Worm (Caenorhabditis elegans) whole organism, mixed stage, embryonic: ENCODE data around the gene H06H21.8.

Source experiments
- ceh-39 ChIP-seq: fragments of 150-350 bp; optimal IDR thresholded peaks from 2 replicates; lab custom pipeline; 2014; ENCODE audit warnings: missing biosample characterization, missing genetic modification characterization
- ces-1 ChIP-seq: fragments of 150-350 bp; optimal IDR thresholded peaks from 2 replicates; lab custom pipeline; 2014; ENCODE audit warnings: missing biosample characterization, missing genetic modification reagents, missing genetic modification characterization
- elt-1 ChIP-seq: sonication (generic microtip); optimal IDR thresholded peaks from 2 replicates; lab custom pipeline; 2017; ENCODE audit warnings: missing genetic modification characterization, mild to moderate bottlenecking, missing compliant biosample characterization, antibody characterized with exemption, moderate library complexity, borderline replicate concordance; ENCODE audit not compliant: insufficient read depth
- elt-3 ChIP-seq: fragments of 150-350 bp; optimal IDR thresholded peaks from 2 replicates; lab custom pipeline; 2014; ENCODE audit warnings: missing biosample characterization, missing genetic modification characterization
- flh-1 ChIP-seq: fragments of 200-800 bp; sonication (Bioruptor generic); optimal IDR thresholded peaks from 2 replicates; lab custom pipeline; 2018; ENCODE audit warnings: mild to moderate bottlenecking, missing genetic modification characterization, moderate library complexity, missing compliant biosample characterization
- lin-13 ChIP-seq: fragments of 150-350 bp; optimal IDR thresholded peaks from 2 replicates; lab custom pipeline; 2014; ENCODE audit warnings: missing biosample characterization, missing genetic modification characterization
- mab-5 ChIP-seq: fragments of 150-350 bp; optimal IDR thresholded peaks from 2 replicates; lab custom pipeline; 2014; ENCODE audit warnings: missing biosample characterization, missing genetic modification characterization
- nhr-12 ChIP-seq: fragments of 150-350 bp; optimal IDR thresholded peaks from 2 replicates; lab custom pipeline; 2014; ENCODE audit warnings: missing biosample characterization, missing genetic modification characterization
- pha-4 ChIP-seq: fragments of 150-350 bp; optimal IDR thresholded peaks from 2 replicates; lab custom pipeline; 2018; ENCODE audit warnings: missing biosample characterization, missing genetic modification reagents, missing genetic modification characterization
- sptf-1 ChIP-seq: sonication (generic microtip); optimal IDR thresholded peaks from 2 replicates; lab custom pipeline; 2017; ENCODE audit warnings: mild to moderate bottlenecking, missing genetic modification characterization, moderate library complexity, missing compliant biosample characterization
- unc-62 ChIP-seq: fragments of 150-350 bp; optimal IDR thresholded peaks from 2 replicates; lab custom pipeline; 2014; ENCODE audit warnings: missing biosample characterization, missing genetic modification reagents, missing genetic modification characterization
- ztf-11 ChIP-seq: fragments of 150-350 bp; optimal IDR thresholded peaks from 2 replicates; lab custom pipeline; 2014; ENCODE audit warnings: missing biosample characterization, missing genetic modification characterization

ce11 chrIV:4821843-4822242 lies 912 bp upstream of the H06H21.8 start:
- TF ChIP-seq flh-1 (GFP tag; lab: Kevin White, UChicago) (no peak), ztf-11 (no peak), elt-1 (tag; lab: Kevin White, UChicago) (no peak), pha-4 (tag; lab: Kevin White, UChicago) (no peak), elt-3 (tag; lab: Kevin White, UChicago) (no peak), sptf-1 (tag; lab: Kevin White, UChicago) (no peak), ceh-39 (tag; lab: Kevin White, UChicago) (no peak), ces-1 (no peak), mab-5 (tag; lab: Kevin White, UChicago) (no peak), unc-62 (GFP tag; lab: Kevin White, UChicago) (no peak), nhr-12 (tag; lab: Kevin White, UChicago) (no peak), lin-13 (no peak)
